Worm (Caenorhabditis elegans) whole organism, L3 larva: ENCODE data around the gene F54D1.6.

ENCODE experiments used
- ceh-16 ChIP-seq: sonication (generic microtip); optimal IDR thresholded peaks from 2 replicates; lab custom pipeline; 2017; ENCODE audit warnings: missing biosample characterization, missing genetic modification characterization
- fkh-10 ChIP-seq: sonication (generic microtip); optimal IDR thresholded peaks from 2 replicates; lab custom pipeline; 2017; ENCODE audit warnings: missing biosample characterization, missing genetic modification reagents, missing genetic modification characterization
- hmg-11 ChIP-seq: sonication (generic microtip); optimal IDR thresholded peaks from 2 replicates; lab custom pipeline; 2016; ENCODE audit warnings: missing genetic modification characterization, missing compliant biosample characterization
- nhr-76 ChIP-seq: fragments of 150-350 bp; sonication (generic microtip); optimal IDR thresholded peaks from 5 replicates; lab custom pipeline; 2014; ENCODE audit warnings: missing biosample characterization, missing genetic modification characterization
- pqm-1 ChIP-seq: fragments of 150-350 bp; optimal IDR thresholded peaks from 2 replicates; lab custom pipeline; 2017; ENCODE audit warnings: missing biosample characterization, missing genetic modification characterization, inconsistent platforms

- no peak for TF ChIP-seq ceh-16
- TF ChIP-seq nhr-76 (tag; lab: Kevin White, UChicago): no peak
- no peak for TF ChIP-seq pqm-1 (tag; lab: Kevin White, UChicago)
- no peak for TF ChIP-seq hmg-11
- TF ChIP-seq fkh-10 (GFP tag; lab: Kevin White, UChicago): no peak
Measured at ce11 chrIV:11315688-11316087, 28.1 kb downstream of the F54D1.6 start.
